Fruit fly (Drosophila melanogaster) S2 (cell line): ENCODE data around the gene GABA-B-R1.

Experiments
- CG8478 ChIP-seq: fragments of >200 bp; optimal IDR thresholded peaks from 2 replicates; lab custom pipeline; 2018
- CTCF ChIP-seq, 2 experiments: fragments of >200 bp; optimal IDR thresholded peaks; 2 replicates each; lab custom pipeline; 2018

DNA sequence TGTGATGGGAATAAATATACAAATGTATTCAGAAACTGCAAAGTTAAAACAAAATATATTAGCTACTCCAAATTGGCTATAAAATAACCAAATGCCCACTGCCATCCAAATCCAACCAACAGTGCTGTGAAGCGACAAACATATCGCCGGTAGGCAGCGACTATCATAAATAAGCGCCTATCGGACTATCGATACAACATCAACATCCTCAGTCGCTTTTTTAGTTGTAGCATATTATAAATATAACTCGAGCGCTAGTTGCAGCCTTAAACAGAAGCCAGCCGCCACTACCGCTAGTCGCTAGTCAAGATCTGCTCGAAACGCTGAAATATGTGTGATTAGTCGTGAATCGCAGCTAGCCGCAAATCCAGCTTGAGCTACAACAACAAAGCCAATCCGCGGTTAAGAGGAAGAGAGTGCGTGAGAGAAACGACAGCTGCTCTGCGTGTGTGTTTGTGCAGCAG is 23.2 kb downstream of the GABA-B-R1 start:
- TF ChIP-seq CG8478 (no peak), CTCF (optimal IDR thresholded peaks at IDR 0.05; lab: Kevin White, UChicago) (peak in 1 of 2 experiments; percentile 18)
